Worm (Caenorhabditis elegans): ENCODE results near the gene Y57A10A.31.
"Not testable (repeated sequence)": the region's sequence is repeated elsewhere in the genome, so short reads cannot be mapped to it uniquely, and the experiment has no call there.

The Y57A10A.31 gene

DNA sequence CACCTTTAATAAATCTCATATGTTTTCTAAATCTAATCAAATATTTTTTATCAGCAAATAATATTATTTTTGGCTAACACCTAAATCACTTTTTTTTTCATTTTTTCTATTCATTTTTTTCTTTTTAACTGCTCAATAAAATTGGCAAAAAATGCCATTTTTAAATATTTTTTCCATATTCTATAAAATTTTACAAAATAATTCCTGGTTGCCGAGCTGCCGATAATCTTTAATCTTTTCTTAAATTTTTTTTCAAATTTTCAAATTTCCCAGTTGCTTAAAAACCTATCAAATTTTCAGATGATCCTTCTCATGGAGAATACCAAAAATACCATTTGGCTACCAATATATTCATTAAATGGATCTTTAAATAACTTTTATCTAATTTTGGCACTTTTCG lies 22.4 kb downstream of the Y57A10A.31 start, which contains the start of gene sre-51:
Gene sre-51 (plus strand): TSS at position 301 of the 400 bp plus-strand sequence.
- TF ChIP-seq pqm-1 (tag; optimal IDR thresholded peaks at IDR 0.05): no peak
- no peak for TF ChIP-seq dsc-1 (tag; optimal IDR thresholded peaks at IDR 0.05)
- TF ChIP-seq nhr-12 (tag; optimal IDR thresholded peaks at IDR 0.05): no peak
- no peak for TF ChIP-seq ztf-11 (tag; optimal IDR thresholded peaks at IDR 0.05)
- TF ChIP-seq nhr-237 (tag; optimal IDR thresholded peaks at IDR 0.05): no peak
- TF ChIP-seq ceh-90 (tag; optimal IDR thresholded peaks at IDR 0.05): no peak
- no peak for TF ChIP-seq nhr-71 (tag; optimal IDR thresholded peaks at IDR 0.05)
- no peak for TF ChIP-seq grh-1 (GFP tag; IDR thresholded peaks at IDR 0.05)
- TF ChIP-seq mab-9 (GFP tag; IDR thresholded peaks at IDR 0.05): no peak
- no peak for TF ChIP-seq unc-130 (tag; optimal IDR thresholded peaks at IDR 0.05)
- TF ChIP-seq lsy-2 (tag; optimal IDR thresholded peaks at IDR 0.05): no peak
- no peak for TF ChIP-seq fkh-8 (tag; optimal IDR thresholded peaks at IDR 0.05)
- no peak for TF ChIP-seq zip-4 (GFP tag; optimal IDR thresholded peaks at IDR 0.05)
- TF ChIP-seq vab-15 (tag; optimal IDR thresholded peaks at IDR 0.05): no peak
- TF ChIP-seq nhr-77 (tag; optimal IDR thresholded peaks at IDR 0.05): no peak
- TF ChIP-seq pax-3 (tag; optimal IDR thresholded peaks at IDR 0.05): no peak
- no peak for TF ChIP-seq fkh-4 (tag; optimal IDR thresholded peaks at IDR 0.05; ENCODE audit: borderline replicate concordance)

DNA sequence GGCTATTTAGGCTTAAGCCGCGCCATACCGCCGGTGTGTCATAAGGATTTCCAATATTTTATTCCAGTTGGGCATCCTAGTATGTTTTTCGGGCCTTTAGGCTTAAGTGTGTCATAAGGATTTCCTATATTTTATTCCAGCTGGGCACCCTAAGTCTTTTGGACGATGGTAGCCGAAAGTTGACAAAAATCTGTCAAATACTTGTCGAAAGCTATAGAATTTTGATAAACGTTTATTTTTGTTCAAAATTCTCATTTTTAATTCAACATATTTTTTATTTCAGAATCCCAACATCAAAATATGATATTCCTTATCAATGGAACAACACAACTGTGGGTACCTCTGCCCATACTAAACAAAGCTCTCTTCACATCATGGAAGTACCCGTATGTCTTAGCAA lies 29.4 kb downstream of the Y57A10A.31 start, which contains the start of gene sre-49:
Gene sre-49 (plus strand): TSS at position 301 of the 400 bp plus-strand sequence.
- TF ChIP-seq mep-1, lin-15B, snpc-4 (tag; optimal IDR thresholded peaks at IDR 0.05): not testable (repeated sequence)

DNA sequence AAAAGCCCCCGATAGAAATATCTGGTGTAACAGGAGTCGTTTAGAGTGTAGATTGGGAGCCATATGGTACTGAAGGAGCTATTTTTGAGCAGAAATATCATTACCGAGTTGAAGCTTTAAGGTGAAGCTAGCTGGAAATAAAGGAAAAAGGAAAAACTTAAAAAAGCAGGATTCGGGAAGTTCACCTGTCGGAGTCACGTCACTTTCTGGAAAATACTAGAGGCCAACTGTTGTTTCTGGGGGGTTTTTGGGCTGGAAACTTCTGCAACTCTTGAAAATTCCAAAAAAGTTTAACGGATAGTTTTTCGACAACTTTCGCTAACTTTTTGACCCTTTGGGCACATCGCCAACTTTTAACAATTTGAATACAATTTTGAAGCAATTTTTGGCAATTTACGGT lies 34.1 kb downstream of the Y57A10A.31 start, which contains the start of gene sre-53:
Gene sre-53 (minus strand): TSS at position 101 of the 400 bp plus-strand sequence.
- TF ChIP-seq elt-2 (tag; optimal IDR thresholded peaks at IDR 0.05) (no peak), nhr-19 (GFP tag; conservative IDR thresholded peaks at IDR 0.05) (no peak), sptf-1 (tag; optimal IDR thresholded peaks at IDR 0.05) (no peak), aha-1 (tag; optimal IDR thresholded peaks at IDR 0.05) (no peak), egl-27 (tag; optimal IDR thresholded peaks at IDR 0.05) (no peak), grh-1 (GFP tag; IDR thresholded peaks at IDR 0.05) (no peak), unc-130 (tag; optimal IDR thresholded peaks at IDR 0.05) (no peak), mdl-1 (tag; optimal IDR thresholded peaks at IDR 0.05) (no peak), lin-14 (GFP tag; optimal IDR thresholded peaks at IDR 0.05) (no peak), lin-39 (tag; optimal IDR thresholded peaks at IDR 0.05) (no peak), mab-9 (GFP tag; IDR thresholded peaks at IDR 0.05) (no peak), nhr-90 (tag; optimal IDR thresholded peaks at IDR 0.05; ENCODE audit: poor library complexity) (no peak), lsy-2 (tag; optimal IDR thresholded peaks at IDR 0.05) (no peak), jun-1 (tag; optimal IDR thresholded peaks at IDR 0.05) (no peak), swsn-7 (tag; optimal IDR thresholded peaks at IDR 0.05) (no peak), Y116A8C.19 (tag; optimal IDR thresholded peaks at IDR 0.05; ENCODE audit: borderline replicate concordance) (no peak), rnt-1 (tag; optimal IDR thresholded peaks at IDR 0.05) (no peak), fkh-8 (tag; optimal IDR thresholded peaks at IDR 0.05) (no peak)

DNA sequence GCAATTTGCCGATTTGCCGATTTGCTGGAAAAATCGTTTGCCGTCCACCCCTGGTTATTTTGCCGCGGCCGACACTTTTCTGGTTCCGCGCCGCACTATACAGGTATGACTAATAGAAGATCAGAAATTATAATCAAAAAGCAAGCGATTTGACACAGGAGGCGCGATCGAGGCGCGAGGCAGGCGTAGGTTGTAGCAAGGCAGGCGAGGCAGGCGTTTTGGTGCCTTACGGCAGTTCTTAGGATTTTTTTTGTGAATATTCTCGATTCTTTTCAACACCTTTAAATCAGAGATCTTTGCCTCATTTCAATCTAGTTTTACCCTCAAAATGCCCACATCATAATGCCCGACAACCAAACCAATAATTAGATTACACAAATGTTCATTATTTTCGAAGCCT lies 35.0 kb downstream of the Y57A10A.31 start, which contains the start of gene sre-56:
Gene sre-56 (plus strand): TSS at position 301 of the 400 bp plus-strand sequence.
- TF ChIP-seq pag-3 (tag; optimal IDR thresholded peaks at IDR 0.05; ENCODE audit: borderline replicate concordance, insufficient read depth) (no peak), dpl-1 (GFP tag; optimal IDR thresholded peaks at IDR 0.05) (no peak), snpc-4 (tag; optimal IDR thresholded peaks at IDR 0.05) (no peak), tlp-1 (tag; optimal IDR thresholded peaks at IDR 0.05) (no peak), tbx-2 (tag; optimal IDR thresholded peaks at IDR 0.05) (no peak), efl-1 (optimal IDR thresholded peaks at IDR 0.05) (no peak), efl-1 (GFP tag; optimal IDR thresholded peaks at IDR 0.05 in 1 of 2) (no peak), hlh-17 (GFP tag; optimal IDR thresholded peaks at IDR 0.05; ENCODE audit: borderline replicate concordance) (no peak), unc-30 (tag; optimal IDR thresholded peaks at IDR 0.05) (no peak), ztf-11 (tag; optimal IDR thresholded peaks at IDR 0.05) (no peak), ceh-90 (tag; optimal IDR thresholded peaks at IDR 0.05) (no peak), nhr-76 (tag; optimal IDR thresholded peaks at IDR 0.05) (no peak)
